Worm (Caenorhabditis elegans) whole organism, L4 larva: ENCODE data around the gene srh-42.

Experiments
- aha-1 ChIP-seq: fragments of 150-350 bp; peaks from one replicate; lab custom pipeline; 2014; ENCODE audit warnings: missing biosample characterization, missing genetic modification characterization
- ama-1 ChIP-seq: fragments of 150-350 bp; optimal IDR thresholded peaks from 2 replicates; lab custom pipeline; 2014; ENCODE audit warnings: inconsistent platforms, mixed read lengths
- egl-27 ChIP-seq: sonication (generic microtip); optimal IDR thresholded peaks from 3 replicates; lab custom pipeline; 2017; ENCODE audit warnings: missing biosample characterization, missing genetic modification reagents, missing genetic modification characterization
- hlh-30 ChIP-seq: sonication (generic microtip); optimal IDR thresholded peaks from 2 replicates; lab custom pipeline; 2017; ENCODE audit warnings: antibody characterized with exemption, mild to moderate bottlenecking, missing genetic modification characterization, missing compliant biosample characterization; ENCODE audit not compliant: insufficient read depth
- lin-1 ChIP-seq: fragments of 200-800 bp; sonication (Bioruptor generic); IDR thresholded peaks from 2 replicates; pipeline ENCODE4 v1.3.6; 2022; ENCODE audit warnings: missing genetic modification reagents, missing genetic modification characterization, missing compliant biosample characterization
- madf-5 ChIP-seq, 2 experiments: fragments of 200-800 bp; sonication (Bioruptor generic); IDR thresholded peaks; 2 replicates each; pipeline ENCODE4 v1.3.6; 2022; ENCODE audit warnings: missing compliant biosample characterization in 2 of 2, missing genetic modification characterization in 2 of 2
- nhr-10 ChIP-seq: fragments of 150-350 bp; optimal IDR thresholded peaks from 2 replicates; lab custom pipeline; 2014; ENCODE audit warnings: missing biosample characterization, missing genetic modification characterization
- nhr-237 ChIP-seq: sonication (generic microtip); optimal IDR thresholded peaks from 2 replicates; lab custom pipeline; 2017; ENCODE audit warnings: missing biosample characterization, missing genetic modification characterization
- pha-4 ChIP-seq, 2 experiments: fragments of 150-350 bp in 1 of 2; fragments of 200-800 bp in 1 of 2; sonication (Bioruptor generic) in 1 of 2; IDR thresholded peaks in 1 of 2; optimal IDR thresholded peaks in 1 of 2; 2 replicates each; pipeline versions ENCODE4 v1.3.6 to Lab custom; 2014 to 2022; ENCODE audit warnings: missing genetic modification characterization in 2 of 2, missing genetic modification reagents in 2 of 2, missing biosample characterization in 1 of 2, missing compliant biosample characterization in 1 of 2
- php-3 ChIP-seq: fragments of 200-800 bp; sonication (Bioruptor generic); IDR thresholded peaks from 2 replicates; pipeline ENCODE4 v1.3.6; 2022; ENCODE audit warnings: missing genetic modification reagents, missing genetic modification characterization, missing compliant biosample characterization
- pqm-1 ChIP-seq: sonication (generic microtip); optimal IDR thresholded peaks from 2 replicates; lab custom pipeline; 2017; ENCODE audit warnings: missing biosample characterization, missing genetic modification characterization
- snpc-4 ChIP-seq: fragments of 150-350 bp; optimal IDR thresholded peaks from 2 replicates; lab custom pipeline; 2014; ENCODE audit warnings: missing biosample characterization, missing genetic modification characterization
- unc-62 ChIP-seq, 3 experiments: fragments of 150-350 bp in 1 of 3; sonication (generic microtip); optimal IDR thresholded peaks in 2 of 3; peaks in 1 of 3; 1 replicate in 1 of 3; 2 replicates in 2 of 3; lab custom pipeline; 2014 to 2017; ENCODE audit warnings: missing biosample characterization in 3 of 3, missing genetic modification characterization in 3 of 3, missing genetic modification reagents in 3 of 3, missing genotype in 1 of 3
- vab-7 ChIP-seq: fragments of 200-800 bp; sonication (Bioruptor generic); IDR thresholded peaks from 2 replicates; pipeline ENCODE4 v1.3.6; 2022; ENCODE audit warnings: missing genetic modification reagents, missing genetic modification characterization, missing compliant biosample characterization

DNA sequence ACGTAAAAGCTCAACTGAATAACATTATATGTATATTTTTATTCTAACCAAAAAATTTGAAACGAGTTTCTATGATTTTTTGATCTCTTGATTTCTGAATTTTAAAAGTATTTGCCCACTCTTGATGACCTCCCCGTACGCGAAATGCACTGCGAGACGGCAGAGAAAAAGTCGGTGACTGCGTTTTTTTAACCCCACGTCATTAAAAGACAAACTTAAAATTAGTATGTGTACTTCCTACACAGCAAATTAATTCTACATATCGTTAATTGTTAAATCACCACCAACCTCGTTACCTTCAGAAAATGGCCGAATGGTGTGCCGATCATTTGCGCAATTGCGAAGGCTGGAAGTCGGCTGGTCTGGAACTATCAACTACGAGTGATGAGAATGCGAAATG is 3.7 kb upstream of the srh-42 start, which contains the start of gene Y54G11A.4:
- TF ChIP-seq php-3 (GFP tag; lab: Robert Waterston, UW) (no peak), unc-62 (GFP tag; optimal IDR thresholded peaks at IDR 0.05 in 1 of 2; lab: Kevin White, UChicago) (no peak), unc-62 (tag; optimal IDR thresholded peaks at IDR 0.05; lab: Kevin White, UChicago) (no peak), nhr-10 (tag; lab: Kevin White, UChicago) (no peak), snpc-4 (tag; lab: Kevin White, UChicago) (no peak), pha-4 (GFP tag; IDR thresholded peaks at IDR 0.05; lab: Robert Waterston, UW) (no peak), pha-4 (tag; optimal IDR thresholded peaks at IDR 0.05; lab: Kevin White, UChicago) (no peak), pqm-1 (no peak), egl-27 (tag; lab: Kevin White, UChicago) (no peak), ama-1 (no peak), hlh-30 (tag; lab: Kevin White, UChicago) (no peak), madf-5 (GFP tag; IDR thresholded peaks at IDR 0.05; lab: Robert Waterston, UW) (no peak), vab-7 (GFP tag; lab: Robert Waterston, UW) (no peak), aha-1 (no peak), nhr-237 (no peak), lin-1 (GFP tag; lab: Robert Waterston, UW) (no peak)
